Worm (Caenorhabditis elegans): ENCODE data around the gene ttr-7.

DNA sequence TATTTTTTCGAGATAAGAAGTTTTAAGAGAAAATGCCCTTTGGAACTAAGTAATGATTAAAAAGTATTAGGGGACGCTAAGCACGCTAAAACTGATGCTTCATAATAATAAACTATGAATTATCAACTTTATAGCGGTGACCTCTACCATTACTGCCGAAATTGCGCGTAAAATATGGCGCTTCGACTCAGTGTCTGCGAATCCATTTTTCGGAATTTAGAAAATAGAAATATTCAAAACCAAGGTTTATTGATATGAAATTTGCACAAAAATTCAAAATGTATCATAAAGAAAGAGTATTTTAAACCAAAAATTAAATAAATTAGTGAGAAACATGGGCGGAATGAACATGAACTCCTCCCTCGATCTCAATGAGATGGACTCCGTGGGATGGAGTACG is 6.5 kb upstream of the ttr-7 start:
- TF ChIP-seq pqm-1 (tag; optimal IDR thresholded peaks at IDR 0.05) (no peak), lin-15B (tag; optimal IDR thresholded peaks at IDR 0.05) (no peak), hmg-1.1 (GFP tag; IDR thresholded peaks at IDR 0.05) (no peak), snpc-4 (tag; optimal IDR thresholded peaks at IDR 0.05) (no peak), unc-62 (GFP tag; optimal IDR thresholded peaks at IDR 0.05 in 1 of 2) (no peak), unc-62 (tag; optimal IDR thresholded peaks at IDR 0.05) (no peak), ztf-11 (tag; optimal IDR thresholded peaks at IDR 0.05) (no peak), F49E8.2 (tag; optimal IDR thresholded peaks at IDR 0.05; ENCODE audit: borderline replicate concordance) (no peak), unc-39 (tag; optimal IDR thresholded peaks at IDR 0.05) (no peak)

All from whole organism, L4 larva.